Worm (Caenorhabditis elegans): Measurements from ENCODE around the gene gtf-2H4.

- no peak for TF ChIP-seq dao-5 (tag; optimal IDR thresholded peaks at IDR 0.05)
- TF ChIP-seq W03F9.2 (tag; optimal IDR thresholded peaks at IDR 0.05) = no peak
Observed at ce11 chrIV:15473588-15474271, 20.7 kb upstream of the gtf-2H4 start, which contains the start of gene Y73F8A.26.
